Worm (Caenorhabditis elegans) whole organism, L1 larva: ENCODE data around the gene cat-1.
A peak's percentile ranks its signal among the peaks of the same experiment; 100 is the strongest.

Experiments
- C16A3.4 ChIP-seq: fragments of 150-350 bp; optimal IDR thresholded peaks from 2 replicates; lab custom pipeline; 2014; ENCODE audit warnings: missing biosample characterization, missing genetic modification characterization
- F16B12.6 ChIP-seq: fragments of 150-350 bp; optimal IDR thresholded peaks from 2 replicates; lab custom pipeline; 2014; ENCODE audit warnings: missing biosample characterization, missing genetic modification characterization
- Y116A8C.19 ChIP-seq: sonication (generic microtip); optimal IDR thresholded peaks from 2 replicates; lab custom pipeline; 2016; ENCODE audit warnings: missing compliant biosample characterization, missing genetic modification characterization, borderline replicate concordance
- aha-1 ChIP-seq: fragments of 150-350 bp; optimal IDR thresholded peaks from 2 replicates; lab custom pipeline; 2014; ENCODE audit warnings: missing biosample characterization, missing genetic modification characterization
- aly-2 ChIP-seq: fragments of 150-350 bp; optimal IDR thresholded peaks from 2 replicates; lab custom pipeline; 2014; ENCODE audit warnings: missing biosample characterization, missing genetic modification characterization
- ama-1 ChIP-seq: fragments of 150-350 bp; optimal IDR thresholded peaks from 2 replicates; lab custom pipeline; 2014
- blmp-1 ChIP-seq: fragments of 150-350 bp; optimal IDR thresholded peaks from 2 replicates; lab custom pipeline; 2014; ENCODE audit warnings: missing biosample characterization, missing genetic modification characterization
- ceh-8 ChIP-seq: fragments of 200-800 bp; sonication (Bioruptor generic); optimal IDR thresholded peaks from 2 replicates; lab custom pipeline; 2018; ENCODE audit warnings: mild to moderate bottlenecking, missing genetic modification characterization, moderate library complexity, missing compliant biosample characterization
- ceh-82 ChIP-seq, 3 experiments: fragments of 150-350 bp in 1 of 3; sonication (generic microtip) in 2 of 3; optimal IDR thresholded peaks; 2 replicates each; lab custom pipeline; 2014 to 2017; ENCODE audit warnings: missing biosample characterization in 3 of 3, missing genetic modification characterization in 3 of 3
- ceh-88 ChIP-seq: fragments of 200-800 bp; sonication (Bioruptor generic); IDR thresholded peaks from 2 replicates; pipeline ENCODE4 v1.3.6; 2022; ENCODE audit warnings: missing genetic modification characterization, missing compliant biosample characterization
- dpl-1 ChIP-seq, 3 experiments: fragments of 150-350 bp in 2 of 3; sonication (generic microtip) in 1 of 3; optimal IDR thresholded peaks; 2 replicates each; lab custom pipeline; 2014 to 2017; ENCODE audit warnings: missing biosample characterization in 3 of 3, missing genetic modification characterization in 3 of 3, missing genetic modification reagents in 3 of 3
- dsc-1 ChIP-seq: sonication (generic microtip); optimal IDR thresholded peaks from 2 replicates; lab custom pipeline; 2016; ENCODE audit warnings: mild to moderate bottlenecking, missing genetic modification characterization, missing compliant biosample characterization
- efl-1 ChIP-seq, 4 experiments: fragments of 150-350 bp; optimal IDR thresholded peaks in 3 of 4; peaks in 1 of 4; 1 replicate in 1 of 4; 2 replicates in 3 of 4; lab custom pipeline; 2014; ENCODE audit warnings: missing biosample characterization in 2 of 4, missing genetic modification characterization in 2 of 4, missing genetic modification reagents in 2 of 4
- efl-3 ChIP-seq: fragments of 200-800 bp; sonication (Bioruptor generic); optimal IDR thresholded peaks from 2 replicates; lab custom pipeline; 2018; ENCODE audit warnings: mild to moderate bottlenecking, missing genetic modification characterization, missing compliant biosample characterization
- egl-13 ChIP-seq: sonication (generic microtip); optimal IDR thresholded peaks from 2 replicates; lab custom pipeline; 2016; ENCODE audit warnings: missing genotype, missing genetic modification reagents, missing genetic modification characterization, missing compliant biosample characterization
- elt-2 ChIP-seq: sonication (generic microtip); optimal IDR thresholded peaks from 2 replicates; lab custom pipeline; 2016; ENCODE audit warnings: missing genetic modification characterization, mild to moderate bottlenecking, inconsistent platforms, missing compliant biosample characterization, missing genetic modification reagents
- elt-3 ChIP-seq, 6 experiments: fragments of 150-350 bp in 1 of 6; sonication (generic microtip); optimal IDR thresholded peaks; 2 replicates each; lab custom pipeline; 2017 to 2018; ENCODE audit warnings: missing biosample characterization in 6 of 6, missing genetic modification characterization in 6 of 6, inconsistent platforms in 1 of 6
- fkh-10 ChIP-seq: sonication (generic microtip); optimal IDR thresholded peaks from 2 replicates; lab custom pipeline; 2017; ENCODE audit warnings: missing biosample characterization, missing genetic modification reagents, missing genetic modification characterization
- fkh-4 ChIP-seq: sonication (generic microtip); optimal IDR thresholded peaks from 2 replicates; lab custom pipeline; 2016; ENCODE audit warnings: missing compliant biosample characterization, missing genetic modification characterization, borderline replicate concordance
- fkh-8 ChIP-seq: sonication (generic microtip); optimal IDR thresholded peaks from 2 replicates; lab custom pipeline; 2016; ENCODE audit warnings: mild to moderate bottlenecking, missing genetic modification characterization, missing compliant biosample characterization
- grh-1 ChIP-seq: fragments of 200-800 bp; sonication (Bioruptor generic); IDR thresholded peaks from 2 replicates; pipeline ENCODE4 v1.3.6; 2022; ENCODE audit warnings: missing genetic modification reagents, missing genetic modification characterization, missing compliant biosample characterization
- hlh-4 ChIP-seq: sonication (generic microtip); optimal IDR thresholded peaks from 2 replicates; lab custom pipeline; 2016; ENCODE audit warnings: mild to moderate bottlenecking, missing genetic modification characterization, missing compliant biosample characterization
- irx-1 ChIP-seq: sonication (generic microtip); optimal IDR thresholded peaks from 2 replicates; lab custom pipeline; 2016; ENCODE audit warnings: missing genetic modification characterization, missing compliant biosample characterization
- jun-1 ChIP-seq: fragments of 150-350 bp; optimal IDR thresholded peaks from 2 replicates; lab custom pipeline; 2014; ENCODE audit warnings: missing biosample characterization, missing genetic modification reagents, missing genetic modification characterization
- lin-13 ChIP-seq: fragments of 150-350 bp; optimal IDR thresholded peaks from 2 replicates; lab custom pipeline; 2014; ENCODE audit warnings: missing biosample characterization, missing genetic modification reagents, missing genetic modification characterization
- lin-14 ChIP-seq: fragments of 200-800 bp; sonication (Bioruptor generic); optimal IDR thresholded peaks from 2 replicates; lab custom pipeline; 2018; ENCODE audit warnings: mild to moderate bottlenecking, missing genetic modification characterization, moderate library complexity, missing compliant biosample characterization
- lin-15B ChIP-seq: fragments of 150-350 bp; sonication (generic microtip); optimal IDR thresholded peaks from 3 replicates; lab custom pipeline; 2014; ENCODE audit warnings: missing biosample characterization, missing genetic modification characterization
- lir-3 ChIP-seq: sonication (generic microtip); optimal IDR thresholded peaks from 2 replicates; lab custom pipeline; 2016; ENCODE audit warnings: mild to moderate bottlenecking, missing genetic modification characterization, moderate library complexity, missing compliant biosample characterization; ENCODE audit not compliant: poor library complexity
- lsy-2 ChIP-seq, 2 experiments: fragments of 150-350 bp; optimal IDR thresholded peaks; 2 replicates each; lab custom pipeline; 2014; ENCODE audit warnings: missing biosample characterization in 2 of 2, missing genetic modification characterization in 2 of 2
- mab-9 ChIP-seq: fragments of 200-800 bp; sonication (Bioruptor generic); IDR thresholded peaks from 2 replicates; pipeline ENCODE4 v1.3.6; 2022; ENCODE audit warnings: missing genetic modification reagents, missing genetic modification characterization, missing compliant biosample characterization
- mdl-1 ChIP-seq, 2 experiments: fragments of 150-350 bp; optimal IDR thresholded peaks; 2 replicates each; lab custom pipeline; 2014 to 2017; ENCODE audit warnings: missing biosample characterization in 2 of 2, missing genetic modification characterization in 2 of 2, inconsistent platforms in 1 of 2
- mep-1 ChIP-seq: fragments of 150-350 bp; optimal IDR thresholded peaks from 2 replicates; lab custom pipeline; 2014; ENCODE audit warnings: missing biosample characterization, missing genetic modification characterization
- nhr-11 ChIP-seq: fragments of 150-350 bp; optimal IDR thresholded peaks from 2 replicates; lab custom pipeline; 2014; ENCODE audit warnings: missing biosample characterization, missing genetic modification characterization
- nhr-19 ChIP-seq: fragments of 200-800 bp; sonication (Bioruptor generic); conservative IDR thresholded peaks from 2 replicates; pipeline ENCODE4 v1.3.6; 2022; ENCODE audit warnings: missing genetic modification characterization, missing compliant biosample characterization
- nhr-20 ChIP-seq: sonication (generic microtip); optimal IDR thresholded peaks from 2 replicates; lab custom pipeline; 2016; ENCODE audit warnings: mild to moderate bottlenecking, missing genetic modification characterization, missing compliant biosample characterization
- nhr-71 ChIP-seq: sonication (generic microtip); optimal IDR thresholded peaks from 2 replicates; lab custom pipeline; 2016; ENCODE audit warnings: mild to moderate bottlenecking, missing genetic modification characterization, moderate library complexity, missing compliant biosample characterization
- nhr-77 ChIP-seq: fragments of 150-350 bp; optimal IDR thresholded peaks from 2 replicates; lab custom pipeline; 2014; ENCODE audit warnings: missing biosample characterization, missing genetic modification characterization
- nhr-85 ChIP-seq: sonication (generic microtip); peaks from one replicate; lab custom pipeline; 2016; ENCODE audit warnings: missing genetic modification characterization, inconsistent platforms, missing compliant biosample characterization
- nhr-90 ChIP-seq: sonication (generic microtip); optimal IDR thresholded peaks from 2 replicates; lab custom pipeline; 2016; ENCODE audit warnings: mild to moderate bottlenecking, missing genetic modification characterization, missing compliant biosample characterization; ENCODE audit not compliant: poor library complexity
- pax-3 ChIP-seq: fragments of 200-800 bp; sonication (Bioruptor generic); optimal IDR thresholded peaks from 2 replicates; lab custom pipeline; 2018; ENCODE audit warnings: mild to moderate bottlenecking, missing genetic modification characterization, moderate library complexity, missing compliant biosample characterization
- snpc-4 ChIP-seq: fragments of 150-350 bp; optimal IDR thresholded peaks from 2 replicates; lab custom pipeline; 2014; ENCODE audit warnings: missing biosample characterization, missing genetic modification characterization
- snu-23 ChIP-seq: sonication (generic microtip); optimal IDR thresholded peaks from 2 replicates; lab custom pipeline; 2016; ENCODE audit warnings: missing genetic modification characterization, missing compliant biosample characterization
- sox-4 ChIP-seq: sonication (generic microtip); optimal IDR thresholded peaks from 2 replicates; lab custom pipeline; 2016; ENCODE audit warnings: missing genetic modification characterization, missing compliant biosample characterization
- sptf-1 ChIP-seq: fragments of 150-350 bp; optimal IDR thresholded peaks from 2 replicates; lab custom pipeline; 2014; ENCODE audit warnings: missing biosample characterization, missing genetic modification characterization
- sup-37 ChIP-seq: fragments of 200-800 bp; sonication (Bioruptor generic); optimal IDR thresholded peaks from 2 replicates; lab custom pipeline; 2018; ENCODE audit warnings: mild to moderate bottlenecking, missing genetic modification characterization, missing compliant biosample characterization
- swsn-7 ChIP-seq: sonication (generic microtip); optimal IDR thresholded peaks from 2 replicates; lab custom pipeline; 2016; ENCODE audit warnings: missing genetic modification characterization, missing compliant biosample characterization
- tbx-2 ChIP-seq: sonication (generic microtip); optimal IDR thresholded peaks from 2 replicates; lab custom pipeline; 2016; ENCODE audit warnings: missing genetic modification characterization, missing compliant biosample characterization
- unc-130 ChIP-seq: fragments of 150-350 bp; optimal IDR thresholded peaks from 2 replicates; lab custom pipeline; 2017; ENCODE audit warnings: missing biosample characterization, missing genetic modification characterization, inconsistent platforms
- unc-62 ChIP-seq: fragments of 150-350 bp; optimal IDR thresholded peaks from 2 replicates; lab custom pipeline; 2014; ENCODE audit warnings: missing biosample characterization, missing genetic modification reagents, missing genetic modification characterization
- unc-86 ChIP-seq: sonication (generic microtip); optimal IDR thresholded peaks from 2 replicates; lab custom pipeline; 2016; ENCODE audit warnings: missing genetic modification characterization, missing compliant biosample characterization
- zip-4 ChIP-seq: fragments of 200-800 bp; sonication (Bioruptor generic); optimal IDR thresholded peaks from 2 replicates; lab custom pipeline; 2018; ENCODE audit warnings: mild to moderate bottlenecking, missing genetic modification characterization, moderate library complexity, missing compliant biosample characterization
- ztf-4 ChIP-seq: fragments of 150-350 bp; optimal IDR thresholded peaks from 2 replicates; lab custom pipeline; 2014; ENCODE audit warnings: missing biosample characterization, missing genetic modification characterization

The cat-1 gene

ce11 chrX:5728956-5729467 lies 18.5 kb upstream of the cat-1 start:
- TF ChIP-seq blmp-1 (tag; lab: Kevin White, UChicago) (no peak), dsc-1 (tag; lab: Kevin White, UChicago) (peak; percentile 74), swsn-7 (tag; lab: Kevin White, UChicago) (peak; percentile 76), ztf-4 (peak; percentile 44), jun-1 (tag; lab: Kevin White, UChicago) (peak; percentile 54), mdl-1 (tag; optimal IDR thresholded peaks at IDR 0.05; lab: Kevin White, UChicago) (peak in 1 of 2 experiments; percentile 14), tbx-2 (tag; lab: Kevin White, UChicago) (peak; percentile 79), nhr-20 (tag; lab: Kevin White, UChicago) (peak; percentile 48), zip-4 (GFP tag; lab: Kevin White, UChicago) (peak; percentile 15), nhr-85 (tag; lab: Kevin White, UChicago) (no peak), elt-2 (tag; lab: Kevin White, UChicago) (no peak), ceh-82 (tag; optimal IDR thresholded peaks at IDR 0.05; lab: Kevin White, UChicago) (peak; percentile 19 to 76 (median 73)), ceh-88 (GFP tag; lab: Robert Waterston, UW) (no peak), nhr-90 (tag; lab: Kevin White, UChicago) (no peak), fkh-4 (tag; lab: Kevin White, UChicago) (no peak), sptf-1 (tag; lab: Kevin White, UChicago) (no peak), nhr-71 (peak; percentile 78), lin-15B (tag; lab: Kevin White, UChicago) (no peak), unc-62 (GFP tag; lab: Kevin White, UChicago) (no peak), sup-37 (no peak), egl-13 (tag; lab: Kevin White, UChicago) (peak; percentile 79), C16A3.4 (tag; lab: Kevin White, UChicago) (peak; percentile 27), unc-130 (no peak), F16B12.6 (tag; lab: Kevin White, UChicago) (peak; percentile 18), Y116A8C.19 (tag; lab: Kevin White, UChicago) (no peak), fkh-8 (peak; percentile 91), snpc-4 (tag; lab: Kevin White, UChicago) (no peak), lsy-2 (tag; optimal IDR thresholded peaks at IDR 0.05; lab: Kevin White, UChicago) (peak in 1 of 2 experiments; percentile 61), fkh-10 (GFP tag; lab: Kevin White, UChicago) (peak; percentile 72), snu-23 (GFP tag; lab: Kevin White, UChicago) (peak; percentile 67), lin-14 (peak; percentile 92), efl-1 (optimal IDR thresholded peaks at IDR 0.05; lab: Kevin White, UChicago) (peak; percentile 4 to 23), efl-1 (GFP tag; optimal IDR thresholded peaks at IDR 0.05 in 1 of 2; lab: Kevin White, UChicago) (peak in 1 of 2 experiments; percentile 78), sox-4 (tag; lab: Kevin White, UChicago) (peak; percentile 54), mab-9 (no peak), elt-3 (tag; optimal IDR thresholded peaks at IDR 0.05; lab: Kevin White, UChicago) (no peak), aly-2 (tag; lab: Kevin White, UChicago) (no peak), lir-3 (tag; lab: Kevin White, UChicago) (peak; percentile 27), mep-1 (tag; lab: Kevin White, UChicago) (peak; percentile 66), lin-13 (peak; percentile 26), ama-1 (lab: Kevin White, UChicago) (no peak), ceh-8 (no peak), pax-3 (tag; lab: Kevin White, UChicago) (peak; percentile 51), nhr-77 (tag; lab: Kevin White, UChicago) (peak; percentile 13), grh-1 (GFP tag; lab: Robert Waterston, UW) (no peak), irx-1 (peak; percentile 26), aha-1 (no peak), dpl-1 (GFP tag; optimal IDR thresholded peaks at IDR 0.05; lab: Kevin White, UChicago) (peak in 1 of 3 experiments; percentile 35), unc-86 (peak; percentile 86), hlh-4 (tag; lab: Kevin White, UChicago) (no peak), nhr-11 (tag; lab: Kevin White, UChicago) (no peak), nhr-19 (GFP tag; lab: Robert Waterston, UW) (peak; percentile 24), efl-3 (no peak)
